Fruit fly (Drosophila melanogaster) whole organism, embryonic: Measurements from ENCODE around the gene CG15643.

Source experiments
- Bteb2 ChIP-seq: fragments of 200-800 bp; sonication (Bioruptor generic); optimal IDR thresholded peaks from 2 replicates; lab custom pipeline; 2016; ENCODE audit warnings: missing biosample characterization, missing genetic modification characterization
- CG10274 ChIP-seq: fragments of 200-800 bp; sonication (Bioruptor generic); optimal IDR thresholded peaks from 3 replicates; lab custom pipeline; 2017; ENCODE audit warnings: missing biosample characterization, mild to moderate bottlenecking, missing genetic modification characterization
- CG11723 ChIP-seq: fragments of 200-800 bp; sonication (Bioruptor generic); optimal IDR thresholded peaks from 2 replicates; lab custom pipeline; 2017; ENCODE audit warnings: missing biosample characterization, mild to moderate bottlenecking, missing genetic modification characterization
- CG13894 ChIP-seq: fragments of 200-800 bp; sonication (Bioruptor generic); optimal IDR thresholded peaks from 3 replicates; lab custom pipeline; 2018; ENCODE audit warnings: missing biosample characterization, mild to moderate bottlenecking, missing genetic modification characterization, moderate library complexity
- CG14014 ChIP-seq: fragments of 200-800 bp; sonication (Bioruptor generic); IDR thresholded peaks from 2 replicates; pipeline ENCODE4 v1.3.6; 2022; ENCODE audit warnings: missing biosample characterization, missing genetic modification characterization
- CG15011 ChIP-seq: fragments of 200-800 bp; sonication (Bioruptor generic); optimal IDR thresholded peaks from 3 replicates; lab custom pipeline; 2018; ENCODE audit warnings: missing biosample characterization, mild to moderate bottlenecking, missing genetic modification characterization
- CG1602 ChIP-seq: fragments of 200-800 bp; sonication (Bioruptor generic); optimal IDR thresholded peaks from 3 replicates; lab custom pipeline; 2016; ENCODE audit warnings: missing biosample characterization, missing genetic modification characterization
- CG17385 ChIP-seq: fragments of 200-800 bp; sonication (Bioruptor generic); optimal IDR thresholded peaks from 3 replicates; lab custom pipeline; 2018; ENCODE audit warnings: missing biosample characterization, mild to moderate bottlenecking, missing genetic modification characterization
- CG17612 ChIP-seq: fragments of 200-800 bp; sonication (Bioruptor generic); IDR thresholded peaks from 2 replicates; pipeline ENCODE4 v1.3.6; 2022; ENCODE audit warnings: missing biosample characterization, missing genetic modification characterization
- CG2120 ChIP-seq: fragments of 200-800 bp; sonication (Bioruptor generic); optimal IDR thresholded peaks from 3 replicates; lab custom pipeline; 2016; ENCODE audit warnings: missing biosample characterization, missing genetic modification characterization
- CG2889 ChIP-seq: fragments of 200-800 bp; sonication (Bioruptor generic); IDR thresholded peaks from 3 replicates; pipeline ENCODE4 v1.3.6; 2022; ENCODE audit warnings: missing biosample characterization, missing genetic modification characterization
- CG30431 ChIP-seq: fragments of 200-800 bp; sonication (Bioruptor generic); optimal IDR thresholded peaks from 2 replicates; lab custom pipeline; 2017; ENCODE audit warnings: missing biosample characterization, missing genetic modification characterization
- CG31365 ChIP-seq: fragments of 200-800 bp; sonication (Bioruptor generic); optimal IDR thresholded peaks from 2 replicates; lab custom pipeline; 2018; ENCODE audit warnings: missing biosample characterization, mild to moderate bottlenecking, missing genetic modification characterization
- CG32532 ChIP-seq: fragments of 200-800 bp; sonication (Bioruptor generic); IDR thresholded peaks from 2 replicates; pipeline ENCODE4 v1.3.6; 2022; ENCODE audit warnings: missing biosample characterization, missing genetic modification characterization
- CG4854 ChIP-seq: fragments of 200-800 bp; sonication (Bioruptor generic); optimal IDR thresholded peaks from 2 replicates; lab custom pipeline; 2016; ENCODE audit warnings: missing biosample characterization, missing genetic modification characterization, inconsistent platforms
- CG7271 ChIP-seq: fragments of 200-800 bp; sonication (Bioruptor generic); optimal IDR thresholded peaks from 2 replicates; lab custom pipeline; 2018; ENCODE audit warnings: missing biosample characterization, mild to moderate bottlenecking, missing genetic modification characterization, moderate library complexity
- CG8944 ChIP-seq: fragments of 200-800 bp; sonication (Bioruptor generic); optimal IDR thresholded peaks from 3 replicates; lab custom pipeline; 2016; ENCODE audit warnings: missing biosample characterization, missing genetic modification characterization
- CG9817 ChIP-seq: fragments of 200-800 bp; sonication (Bioruptor generic); optimal IDR thresholded peaks from 2 replicates; lab custom pipeline; 2018; ENCODE audit warnings: missing biosample characterization, mild to moderate bottlenecking, missing genetic modification characterization, moderate library complexity
- Dbx ChIP-seq: fragments of 200-800 bp; sonication (Bioruptor generic); IDR thresholded peaks from 3 replicates; pipeline ENCODE4 v1.3.6; 2022; ENCODE audit warnings: missing biosample characterization, missing genetic modification characterization
- Deaf1 ChIP-seq: fragments of 200-800 bp; optimal IDR thresholded peaks from 3 replicates; lab custom pipeline; 2019; ENCODE audit warnings: missing biosample characterization, mild to moderate bottlenecking, missing genetic modification characterization, moderate library complexity
- E2f1 ChIP-seq: fragments of 200-800 bp; sonication (Bioruptor generic); IDR thresholded peaks from 2 replicates; pipeline ENCODE4 v1.3.6; 2022; ENCODE audit warnings: missing biosample characterization, missing genetic modification characterization
- Kr ChIP-seq: fragments of 200-800 bp; sonication (Bioruptor generic); optimal IDR thresholded peaks from 2 replicates; lab custom pipeline; 2017; ENCODE audit warnings: missing biosample characterization, mild to moderate bottlenecking, missing genetic modification characterization
- Mes4 ChIP-seq: fragments of 200-800 bp; sonication (Bioruptor generic); optimal IDR thresholded peaks from 2 replicates; lab custom pipeline; 2016; ENCODE audit warnings: missing biosample characterization, missing genetic modification characterization
- Myb ChIP-seq: fragments of 200-800 bp; sonication (Bioruptor generic); optimal IDR thresholded peaks from 2 replicates; lab custom pipeline; 2016; ENCODE audit warnings: missing biosample characterization, missing genetic modification characterization
- Opbp ChIP-seq: fragments of 200-800 bp; sonication (Bioruptor generic); IDR thresholded peaks from 3 replicates; pipeline ENCODE4 v1.3.6; 2022; ENCODE audit warnings: missing biosample characterization, missing genetic modification characterization; ENCODE audit not compliant: partially characterized antibody
- Ptx1 ChIP-seq: fragments of 200-800 bp; sonication (Bioruptor generic); IDR thresholded peaks from 2 replicates; pipeline ENCODE4 v1.3.6; 2022; ENCODE audit warnings: missing biosample characterization, missing genetic modification characterization
- Ssrp ChIP-seq: fragments of 200-800 bp; sonication (Bioruptor generic); optimal IDR thresholded peaks from 2 replicates; lab custom pipeline; 2018; ENCODE audit warnings: missing biosample characterization, mild to moderate bottlenecking, missing genetic modification characterization, moderate library complexity
- Tbp ChIP-seq: fragments of >200 bp; optimal IDR thresholded peaks from 2 replicates; lab custom pipeline; 2018; ENCODE audit warnings: missing biosample characterization, missing genetic modification characterization
- az2 ChIP-seq: fragments of 200-800 bp; sonication (Bioruptor generic); optimal IDR thresholded peaks from 3 replicates; lab custom pipeline; 2016; ENCODE audit warnings: missing biosample characterization, missing genetic modification characterization
- bab2 ChIP-seq: fragments of 200-800 bp; sonication (Bioruptor generic); optimal IDR thresholded peaks from 2 replicates; lab custom pipeline; 2016; ENCODE audit warnings: missing biosample characterization, missing genetic modification characterization
- btn ChIP-seq: fragments of 200-800 bp; sonication (Bioruptor generic); optimal IDR thresholded peaks from 2 replicates; lab custom pipeline; 2016; ENCODE audit warnings: missing biosample characterization, missing genetic modification characterization
- chinmo ChIP-seq: fragments of 200-800 bp; sonication (Bioruptor generic); IDR thresholded peaks from 4 replicates; pipeline ENCODE4 v1.3.6; 2022; ENCODE audit warnings: missing biosample characterization, missing genetic modification characterization; ENCODE audit not compliant: partially characterized antibody
- chm ChIP-seq: fragments of 200-800 bp; sonication (Bioruptor generic); IDR thresholded peaks from 2 replicates; pipeline ENCODE4 v1.3.6; 2022; ENCODE audit warnings: missing biosample characterization, missing genetic modification characterization
- crp ChIP-seq, 2 experiments: fragments of 200-800 bp; sonication (Bioruptor generic); optimal IDR thresholded peaks; 2 replicates in 1 of 2; 3 replicates in 1 of 2; lab custom pipeline; 2017; ENCODE audit warnings: missing biosample characterization in 2 of 2, missing genetic modification characterization in 2 of 2, mild to moderate bottlenecking in 1 of 2, moderate library complexity in 1 of 2
- dati ChIP-seq: fragments of 200-800 bp; sonication (Bioruptor generic); IDR thresholded peaks from 2 replicates; pipeline ENCODE4 v1.3.6; 2022; ENCODE audit warnings: missing biosample characterization, missing genetic modification characterization
- dmrt99B ChIP-seq: fragments of 200-800 bp; sonication (Bioruptor generic); optimal IDR thresholded peaks from 2 replicates; lab custom pipeline; 2018; ENCODE audit warnings: missing biosample characterization, mild to moderate bottlenecking, missing genetic modification characterization, moderate library complexity
- ftz-f1 ChIP-seq: fragments of 200-800 bp; sonication (Bioruptor generic); optimal IDR thresholded peaks from 2 replicates; lab custom pipeline; 2016; ENCODE audit warnings: missing biosample characterization, missing genetic modification characterization
- gce ChIP-seq: fragments of 200-800 bp; sonication (Bioruptor generic); IDR thresholded peaks from 3 replicates; pipeline ENCODE4 v1.3.6; 2022; ENCODE audit warnings: missing biosample characterization, missing genetic modification characterization
- gcm2 ChIP-seq: fragments of 200-800 bp; sonication (Bioruptor generic); optimal IDR thresholded peaks from 2 replicates; lab custom pipeline; 2016; ENCODE audit warnings: missing biosample characterization, missing genetic modification characterization
- h ChIP-seq: fragments of >200 bp; optimal IDR thresholded peaks from 2 replicates; lab custom pipeline; 2017
- hkb ChIP-seq, 2 experiments: fragments of 200-800 bp in 1 of 2; fragments of >200 bp in 1 of 2; sonication (Bioruptor generic) in 1 of 2; IDR thresholded peaks in 1 of 2; optimal IDR thresholded peaks in 1 of 2; 2 replicates each; pipeline versions ENCODE4 v1.3.6 to Lab custom; 2017 to 2022; ENCODE audit warnings: missing biosample characterization in 1 of 2, missing genetic modification characterization in 1 of 2
- knrl ChIP-seq: fragments of 200-800 bp; sonication (Bioruptor generic); IDR thresholded peaks from 3 replicates; pipeline ENCODE4 v1.3.6; 2022; ENCODE audit warnings: missing biosample characterization, missing genetic modification characterization; ENCODE audit not compliant: partially characterized antibody
- lola ChIP-seq, 3 experiments: fragments of >200 bp in 2 of 3; fragments of 200-800 bp in 1 of 3; sonication (Bioruptor generic) in 1 of 3; optimal IDR thresholded peaks; 2 replicates each; lab custom pipeline; 2017 to 2019; ENCODE audit warnings: missing biosample characterization in 3 of 3, missing genetic modification characterization in 3 of 3, mild to moderate bottlenecking in 1 of 3, moderate library complexity in 1 of 3
- nau ChIP-seq: fragments of 200-800 bp; sonication (Bioruptor generic); optimal IDR thresholded peaks from 3 replicates; lab custom pipeline; 2017; ENCODE audit warnings: missing biosample characterization, mild to moderate bottlenecking, missing genetic modification characterization, missing genetic modification reagents
- nmo ChIP-seq: fragments of 200-800 bp; sonication (Bioruptor generic); optimal IDR thresholded peaks from 2 replicates; lab custom pipeline; 2018; ENCODE audit warnings: missing biosample characterization, mild to moderate bottlenecking, missing genetic modification characterization, moderate library complexity
- pros ChIP-seq: fragments of 200-800 bp; sonication (Bioruptor generic); optimal IDR thresholded peaks from 3 replicates; lab custom pipeline; 2019; ENCODE audit warnings: missing biosample characterization, mild to moderate bottlenecking, missing genetic modification characterization, moderate library complexity
- sqz ChIP-seq: fragments of 200-800 bp; sonication (Bioruptor generic); optimal IDR thresholded peaks from 3 replicates; lab custom pipeline; 2018; ENCODE audit warnings: missing biosample characterization, mild to moderate bottlenecking, missing genetic modification characterization
- sug ChIP-seq: fragments of 200-800 bp; optimal IDR thresholded peaks from 2 replicates; lab custom pipeline; 2019; ENCODE audit warnings: missing biosample characterization, mild to moderate bottlenecking, missing genetic modification characterization, moderate library complexity
- tin ChIP-seq: fragments of 200-800 bp; sonication (Bioruptor generic); optimal IDR thresholded peaks from 3 replicates; lab custom pipeline; 2016; ENCODE audit warnings: missing biosample characterization, missing genetic modification characterization
- unpg ChIP-seq: fragments of 200-800 bp; sonication (Bioruptor generic); optimal IDR thresholded peaks from 3 replicates; lab custom pipeline; 2018; ENCODE audit warnings: missing biosample characterization, mild to moderate bottlenecking, missing genetic modification characterization, moderate library complexity
- vvl ChIP-seq: fragments of 200-800 bp; sonication (Bioruptor generic); IDR thresholded peaks from 2 replicates; pipeline ENCODE4 v1.3.6; 2022; ENCODE audit warnings: missing biosample characterization, missing genetic modification characterization

The CG15643 gene

DNA sequence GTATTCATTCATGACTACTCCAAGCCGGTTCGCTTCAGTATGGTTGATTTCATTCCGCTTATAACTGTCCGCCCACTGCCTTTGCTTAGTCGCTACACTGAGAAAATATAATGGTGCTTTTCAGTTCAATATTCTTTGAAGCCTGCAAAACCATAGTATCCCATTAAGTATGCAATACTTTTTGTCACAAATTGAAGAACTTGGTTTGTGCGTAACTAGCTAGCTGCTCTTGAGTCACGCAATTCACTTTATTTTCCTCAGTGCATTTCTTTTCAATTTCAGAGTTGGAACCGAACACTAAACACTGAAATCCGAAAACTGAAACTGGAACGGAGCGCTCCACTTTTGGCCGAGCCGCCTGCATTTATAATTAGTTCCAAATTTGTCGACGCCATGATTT lies 27.7 kb upstream of the CG15643 start (continued):
- TF ChIP-seq chinmo = no peak
- TF ChIP-seq dmrt99B (tag; lab: Kevin White, UChicago) = peak; percentile 80
- peak; percentile 26 for TF ChIP-seq btn (GFP tag; lab: Kevin White, UChicago)
- peak; percentile 27 for TF ChIP-seq CG30431
- peak; percentile 68 for TF ChIP-seq Ptx1 (GFP tag; lab: Robert Waterston, UW)
- TF ChIP-seq vvl = peak; percentile 71
- TF ChIP-seq gcm2 (GFP tag; lab: Kevin White, UChicago) = no peak
- TF ChIP-seq CG13894 (tag; lab: Kevin White, UChicago) = no peak
- TF ChIP-seq Mes4 (GFP tag; lab: Kevin White, UChicago) = peak; percentile 26
- TF ChIP-seq CG15011 (GFP tag; lab: Kevin White, UChicago) = no peak
- TF ChIP-seq CG11723 (GFP tag; lab: Kevin White, UChicago) = no peak
- no peak for TF ChIP-seq ftz-f1 (GFP tag; lab: Kevin White, UChicago)
- peak; percentile 36 for TF ChIP-seq Myb (GFP tag; lab: Kevin White, UChicago)
- peak; percentile 15 for TF ChIP-seq Deaf1 (tag; lab: Kevin White, UChicago)
- TF ChIP-seq Dbx (GFP tag; lab: Robert Waterston, UW) = 0 out of 3 replicates have a peak, but pooled peaks have one; percentile 43
- TF ChIP-seq crp (GFP tag; optimal IDR thresholded peaks at IDR 0.05; lab: Kevin White, UChicago) = no peak
- TF ChIP-seq CG7271 (tag; lab: Kevin White, UChicago) = no peak
- TF ChIP-seq CG32532 (GFP tag; lab: Robert Waterston, UW) = peak; percentile 57
- TF ChIP-seq CG14014 = peak; percentile 57
- no peak for TF ChIP-seq Bteb2 (GFP tag; lab: Kevin White, UChicago)
- TF ChIP-seq sug (tag; lab: Kevin White, UChicago) = no peak
- no peak for TF ChIP-seq Kr
- no peak for TF ChIP-seq nau
- TF ChIP-seq sqz (GFP tag; lab: Kevin White, UChicago) = no peak
- TF ChIP-seq CG17385 = peak; percentile 41
- TF ChIP-seq CG8944 = peak; percentile 40
- no peak for TF ChIP-seq hkb (optimal IDR thresholded peaks at IDR 0.05; lab: Kevin White, UChicago)
- peak; percentile 63; the same call in 1 of the 2 replicates for TF ChIP-seq hkb (GFP tag; IDR thresholded peaks at IDR 0.05; lab: Robert Waterston, UW)
- no peak for TF ChIP-seq lola (GFP tag; optimal IDR thresholded peaks at IDR 0.05; lab: Kevin White, UChicago)
- TF ChIP-seq CG2889 = peak; percentile 48; the same call in 1 of the 3 replicates
- TF ChIP-seq Opbp (GFP tag; lab: Robert Waterston, UW) = no peak
- no peak for TF ChIP-seq pros
- peak; percentile 63 for TF ChIP-seq CG2120 (GFP tag; lab: Kevin White, UChicago)
- peak; percentile 37 for TF ChIP-seq CG4854
- TF ChIP-seq unpg (GFP tag; lab: Kevin White, UChicago) = peak; percentile 68
- no peak for TF ChIP-seq knrl (GFP tag; lab: Robert Waterston, UW)
- TF ChIP-seq Ssrp (tag; lab: Kevin White, UChicago) = peak; percentile 27
- TF ChIP-seq CG17612 (GFP tag; lab: Robert Waterston, UW) = no peak
- TF ChIP-seq Tbp (GFP tag; lab: Kevin White, UChicago) = no peak
- peak; percentile 31 for TF ChIP-seq CG31365 (tag; lab: Kevin White, UChicago)
- TF ChIP-seq gce = peak; percentile 61; the same call in 1 of the 3 replicates
- TF ChIP-seq nmo (GFP tag; lab: Kevin White, UChicago) = peak; percentile 46
- TF ChIP-seq h = no peak
- peak; percentile 24 for TF ChIP-seq bab2 (GFP tag; lab: Kevin White, UChicago)
- peak; percentile 55 for TF ChIP-seq tin (GFP tag; lab: Kevin White, UChicago)
- TF ChIP-seq dati (GFP tag; lab: Robert Waterston, UW) = no peak
- TF ChIP-seq CG10274 (GFP tag; lab: Kevin White, UChicago) = no peak
- peak; percentile 59 for TF ChIP-seq E2f1 (GFP tag; lab: Robert Waterston, UW)
- peak; percentile 44 for TF ChIP-seq CG1602
- TF ChIP-seq az2 = peak; percentile 54
- TF ChIP-seq chm (GFP tag; lab: Robert Waterston, UW) = no peak
- TF ChIP-seq CG9817 (tag; lab: Kevin White, UChicago) = peak; percentile 65
